Fruit fly (Drosophila melanogaster): Measurements from ENCODE around the gene Fhos.

DNA sequence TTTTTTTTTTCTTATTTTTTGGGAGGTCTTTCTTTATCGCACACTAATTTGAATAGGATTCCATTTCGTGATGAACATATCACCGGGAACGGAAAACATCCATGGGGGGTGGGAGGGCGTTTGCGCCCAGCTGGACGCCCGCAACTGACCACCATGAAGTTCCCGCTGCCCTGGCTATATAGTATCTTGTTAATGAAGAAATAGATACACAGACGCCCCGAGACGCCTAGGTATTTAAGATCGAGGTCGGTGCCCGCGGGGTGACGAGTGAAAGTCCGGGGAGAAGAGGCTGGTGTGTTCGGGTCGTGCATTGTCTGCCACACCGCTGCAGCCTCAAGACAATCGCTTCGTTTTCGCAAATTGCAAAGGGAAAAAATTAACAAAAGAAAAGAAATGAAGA, 72.6 kb downstream of the Fhos start:
- TF ChIP-seq sage (GFP tag; optimal IDR thresholded peaks at IDR 0.05) (no peak), psq (GFP tag; optimal IDR thresholded peaks at IDR 0.05) (no peak)

Data from whole organism, wandering third instar larva.